Worm (Caenorhabditis elegans) whole organism, late embryonic: ENCODE data around the gene R08D7.5.

Experiments
- ceh-19 ChIP-seq: fragments of 200-800 bp; sonication (Bioruptor generic); optimal IDR thresholded peaks from 2 replicates; lab custom pipeline; 2018; ENCODE audit warnings: mild to moderate bottlenecking, missing genetic modification characterization, missing compliant biosample characterization
- ceh-22 ChIP-seq: sonication (generic microtip); optimal IDR thresholded peaks from 2 replicates; lab custom pipeline; 2017; ENCODE audit warnings: missing biosample characterization, missing genetic modification characterization
- dmd-4 ChIP-seq: sonication (generic microtip); optimal IDR thresholded peaks from 2 replicates; lab custom pipeline; 2016; ENCODE audit warnings: borderline replicate concordance, missing genetic modification characterization, missing compliant biosample characterization
- hlh-15 ChIP-seq: sonication (generic microtip); optimal IDR thresholded peaks from 2 replicates; lab custom pipeline; 2016; ENCODE audit warnings: missing genetic modification characterization, missing compliant biosample characterization
- nhr-11 ChIP-seq: fragments of 150-350 bp; optimal IDR thresholded peaks from 2 replicates; lab custom pipeline; 2014; ENCODE audit warnings: missing biosample characterization, missing genetic modification characterization
- nhr-232 ChIP-seq: sonication (generic microtip); optimal IDR thresholded peaks from 2 replicates; lab custom pipeline; 2016; ENCODE audit warnings: missing genetic modification characterization, missing compliant biosample characterization
- pqm-1 ChIP-seq: sonication (generic microtip); optimal IDR thresholded peaks from 2 replicates; lab custom pipeline; 2016; ENCODE audit warnings: missing genetic modification characterization, missing compliant biosample characterization
- tbx-2 ChIP-seq: sonication (generic microtip); optimal IDR thresholded peaks from 2 replicates; lab custom pipeline; 2016; ENCODE audit warnings: missing genetic modification characterization, missing compliant biosample characterization
- zip-5 ChIP-seq: sonication (generic microtip); optimal IDR thresholded peaks from 2 replicates; lab custom pipeline; 2016; ENCODE audit warnings: missing genetic modification characterization, missing compliant biosample characterization

DNA sequence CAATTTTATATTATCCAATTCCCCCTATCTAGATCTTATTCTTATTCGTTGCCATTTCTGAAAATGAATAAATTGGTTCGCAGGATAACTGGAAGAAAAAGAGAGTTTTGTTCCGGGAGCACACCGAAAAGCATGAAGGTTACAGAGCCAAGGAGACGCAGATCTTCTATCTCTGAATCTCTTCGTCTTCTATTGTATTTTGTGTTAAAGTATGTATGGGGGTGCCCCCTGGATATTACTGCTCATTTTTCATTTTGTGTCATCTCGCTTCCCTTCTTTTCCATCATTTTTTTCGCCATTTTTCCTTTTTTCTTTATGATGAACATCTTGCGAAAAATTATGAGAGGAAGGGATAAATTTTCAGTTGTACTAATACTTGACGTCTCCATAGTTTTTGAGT lies 40.2 kb upstream of the R08D7.5 start:
- TF ChIP-seq nhr-11 (tag; lab: Kevin White, UChicago) (no peak), nhr-232 (no peak), hlh-15 (no peak), pqm-1 (tag; lab: Kevin White, UChicago) (no peak), dmd-4 (no peak), ceh-22 (tag; lab: Kevin White, UChicago) (no peak), tbx-2 (tag; lab: Kevin White, UChicago) (no peak), zip-5 (tag; lab: Kevin White, UChicago) (no peak), ceh-19 (GFP tag; lab: Kevin White, UChicago) (no peak)
